Fruit fly (Drosophila melanogaster) whole organism, prepupa: ENCODE results near the gene CG32022.
A peak's percentile ranks its signal among the peaks of the same experiment; 100 is the strongest.

Experiments used
- CG6276 ChIP-seq: fragments of 200-800 bp; sonication (Bioruptor generic); optimal IDR thresholded peaks from 2 replicates; lab custom pipeline; 2017; ENCODE audit warnings: missing biosample characterization, mild to moderate bottlenecking, missing genetic modification characterization
- net ChIP-seq: fragments of 200-800 bp; sonication (Bioruptor generic); optimal IDR thresholded peaks from 3 replicates; lab custom pipeline; 2016; ENCODE audit warnings: missing biosample characterization, missing genetic modification characterization
- pdm3 ChIP-seq: fragments of 200-800 bp; sonication (Bioruptor generic); optimal IDR thresholded peaks from 3 replicates; lab custom pipeline; 2016; ENCODE audit warnings: missing biosample characterization, missing genetic modification characterization

DNA sequence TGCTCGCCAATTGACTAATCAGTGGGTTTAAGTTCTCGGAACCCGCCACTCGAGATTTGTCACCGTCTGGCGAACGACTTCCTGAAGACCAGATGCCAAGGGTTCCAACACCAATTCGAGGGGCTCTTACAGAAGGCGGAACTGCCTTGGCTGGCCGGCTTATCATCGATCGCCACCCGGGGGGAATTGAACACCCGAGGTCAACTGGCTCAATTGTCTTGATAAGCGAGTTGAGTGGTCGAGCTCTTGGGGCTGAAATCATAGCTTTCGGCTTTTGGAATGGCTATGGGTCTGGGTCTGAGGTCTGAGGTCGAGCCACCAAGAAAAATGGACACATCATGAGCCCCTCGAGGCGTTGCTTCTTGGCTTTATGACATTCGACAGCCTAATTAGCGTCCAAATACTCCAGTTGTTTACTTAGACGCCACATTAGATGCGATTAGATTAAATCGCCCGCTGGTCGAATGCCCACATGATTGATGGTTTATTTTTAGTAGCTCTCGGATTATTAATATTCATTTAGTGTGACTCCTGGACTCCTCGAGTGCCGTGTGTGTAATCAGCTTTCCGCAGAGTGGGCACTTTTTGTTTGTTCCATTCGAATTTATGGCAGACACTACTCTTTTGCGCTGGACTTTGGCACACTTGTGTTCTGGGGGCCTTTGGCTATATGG is 22.4 kb downstream of the CG32022 start:
- TF ChIP-seq CG6276 (GFP tag; lab: Kevin White, UChicago) (peak; percentile 0), pdm3 (GFP tag; lab: Kevin White, UChicago) (no peak), net (GFP tag; lab: Kevin White, UChicago) (no peak)
